Fruit fly (Drosophila melanogaster): Measurements from ENCODE around the gene CG43843.
A peak's percentile ranks its signal among the peaks of the same experiment; 100 is the strongest.

The CG43843 gene

DNA sequence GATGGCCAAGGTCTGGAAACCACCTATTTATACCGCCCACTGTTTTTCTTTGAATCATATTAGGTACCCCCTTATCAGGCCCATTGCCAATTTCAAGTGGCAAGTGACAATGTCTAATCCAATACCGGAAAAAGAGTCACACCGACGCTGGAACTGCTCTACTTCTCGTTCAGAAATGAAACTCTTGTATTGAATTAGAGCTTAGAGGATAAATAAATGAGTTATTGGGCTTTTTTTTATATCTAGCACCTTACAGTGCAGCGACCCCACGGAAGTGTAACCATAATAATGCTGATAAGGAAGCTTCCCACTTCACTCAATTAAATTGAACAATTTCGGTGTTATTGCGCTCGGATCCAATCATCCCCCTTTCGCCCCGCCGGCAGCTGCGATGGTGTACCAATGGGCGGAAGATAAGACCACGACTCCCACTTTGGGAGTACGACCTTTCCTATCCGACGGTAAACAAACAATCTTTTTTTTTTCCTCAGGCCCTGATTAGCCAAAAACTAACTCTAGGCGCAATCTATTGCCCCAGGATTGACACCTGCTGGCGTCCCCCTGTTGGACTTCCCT lies 34.0 kb upstream of the CG43843 start, which contains the start of gene CG15043 (continued):
- TF ChIP-seq bowl (GFP tag; IDR thresholded peaks at IDR 0.05), result no peak
- TF ChIP-seq CG7987 (GFP tag; optimal IDR thresholded peaks at IDR 0.05), result no peak
- TF ChIP-seq exex (tag; optimal IDR thresholded peaks at IDR 0.05), result peak; percentile 81
- peak; percentile 23 for TF ChIP-seq CG10209 (GFP tag; optimal IDR thresholded peaks at IDR 0.05)
- TF ChIP-seq Sox102F (GFP tag; optimal IDR thresholded peaks at IDR 0.05), result no peak
- TF ChIP-seq lab (GFP tag; optimal IDR thresholded peaks at IDR 0.05), result peak; percentile 64
- TF ChIP-seq HLH54F (GFP tag; optimal IDR thresholded peaks at IDR 0.05), result peak; percentile 39
- TF ChIP-seq CG10147 (GFP tag; optimal IDR thresholded peaks at IDR 0.05), result no peak
- TF ChIP-seq Optix (GFP tag; IDR thresholded peaks at IDR 0.05), result no peak
- TF ChIP-seq CG5245 (GFP tag; optimal IDR thresholded peaks at IDR 0.05), result no peak
- TF ChIP-seq NC2α (GFP tag; optimal IDR thresholded peaks at IDR 0.05), result no peak
- no peak for TF ChIP-seq CG8924 (tag; optimal IDR thresholded peaks at IDR 0.05)
- no peak for TF ChIP-seq amos (GFP tag; IDR thresholded peaks at IDR 0.05; ENCODE audit: partially characterized antibody)
- no peak for TF ChIP-seq CG11093 (GFP tag; IDR thresholded peaks at IDR 0.05)
- no peak for TF ChIP-seq CG10979 (tag; optimal IDR thresholded peaks at IDR 0.05)
- TF ChIP-seq wor (GFP tag; IDR thresholded peaks at IDR 0.05), result no peak
- TF ChIP-seq toy (GFP tag; IDR thresholded peaks at IDR 0.05), result no peak
- no peak for TF ChIP-seq fd3F (GFP tag; optimal IDR thresholded peaks at IDR 0.05)
- TF ChIP-seq knrl (GFP tag; IDR thresholded peaks at IDR 0.05; ENCODE audit: partially characterized antibody), result no peak
- TF ChIP-seq CG13775 (GFP tag; optimal IDR thresholded peaks at IDR 0.05), result no peak
- TF ChIP-seq CG5953 (GFP tag; IDR thresholded peaks at IDR 0.05), result no peak
- no peak for TF ChIP-seq CG1602 (GFP tag; optimal IDR thresholded peaks at IDR 0.05)
- no peak for TF ChIP-seq Jarid2 (GFP tag; optimal IDR thresholded peaks at IDR 0.05)
- no peak for TF ChIP-seq Neu2 (GFP tag; optimal IDR thresholded peaks at IDR 0.05; ENCODE audit: borderline replicate concordance)
- TF ChIP-seq CG3995 (GFP tag; optimal IDR thresholded peaks at IDR 0.05), result no peak
- TF ChIP-seq D19B (GFP tag; optimal IDR thresholded peaks at IDR 0.05), result peak; percentile 54
- TF ChIP-seq GATAe (GFP tag; conservative IDR thresholded peaks at IDR 0.05), result peak; percentile 81
- no peak for TF ChIP-seq Ssrp (tag; optimal IDR thresholded peaks at IDR 0.05)
- TF ChIP-seq CG14965 (GFP tag; optimal IDR thresholded peaks at IDR 0.05; ENCODE audit: borderline replicate concordance), result no peak
- TF ChIP-seq CG8290 (GFP tag; optimal IDR thresholded peaks at IDR 0.05), result no peak
- TF ChIP-seq CG8290 (tag; optimal IDR thresholded peaks at IDR 0.05), result no peak
- no peak for TF ChIP-seq CG9817 (tag; optimal IDR thresholded peaks at IDR 0.05)
- TF ChIP-seq Dad (GFP tag; optimal IDR thresholded peaks at IDR 0.05), result no peak
- no peak for TF ChIP-seq insv (GFP tag; optimal IDR thresholded peaks at IDR 0.05)
- no peak for TF ChIP-seq jing (GFP tag; optimal IDR thresholded peaks at IDR 0.05)
- no peak for TF ChIP-seq schlank (tag; optimal IDR thresholded peaks at IDR 0.05)
- no peak for TF ChIP-seq CG1529 (GFP tag; optimal IDR thresholded peaks at IDR 0.05)
- TF ChIP-seq scrt (GFP tag; optimal IDR thresholded peaks at IDR 0.05), result no peak
- no peak for TF ChIP-seq nau (GFP tag; optimal IDR thresholded peaks at IDR 0.05)
- TF ChIP-seq NC2β (GFP tag; optimal IDR thresholded peaks at IDR 0.05), result no peak
- peak; percentile 23; the same call in 1 of the 2 replicates for TF ChIP-seq rib (GFP tag; IDR thresholded peaks at IDR 0.05)
- TF ChIP-seq gsb (GFP tag; IDR thresholded peaks at IDR 0.05), result peak; percentile 53
- no peak for TF ChIP-seq CG8944 (GFP tag; optimal IDR thresholded peaks at IDR 0.05)
- peak; percentile 56 for TF ChIP-seq Fer3 (tag; optimal IDR thresholded peaks at IDR 0.05)
- no peak for TF ChIP-seq CG9609 (GFP tag; optimal IDR thresholded peaks at IDR 0.05)
- TF ChIP-seq crp (GFP tag; optimal IDR thresholded peaks at IDR 0.05), result no peak
- TF ChIP-seq Bgb (GFP tag; IDR thresholded peaks at IDR 0.05; ENCODE audit: partially characterized antibody), result no peak
- TF ChIP-seq cas (GFP tag; IDR thresholded peaks at IDR 0.05), result no peak
- no peak for TF ChIP-seq Oaz (GFP tag; IDR thresholded peaks at IDR 0.05)
- no peak for TF ChIP-seq Hr51 (GFP tag; optimal IDR thresholded peaks at IDR 0.05)
